Fruit fly (Drosophila melanogaster) whole organism, embryonic: ENCODE data around the gene Dus1.

ENCODE experiments used
- ATbp ChIP-seq: fragments of 200-800 bp; sonication (Bioruptor generic); optimal IDR thresholded peaks from 2 replicates; lab custom pipeline; 2017; ENCODE audit warnings: missing biosample characterization, mild to moderate bottlenecking, missing genetic modification characterization, missing genetic modification reagents
- Atf-2 ChIP-seq: fragments of 200-800 bp; sonication (Bioruptor generic); optimal IDR thresholded peaks from 2 replicates; lab custom pipeline; 2016; ENCODE audit warnings: missing biosample characterization, missing genetic modification characterization
- Awh ChIP-seq: fragments of 200-800 bp; sonication (Bioruptor generic); IDR thresholded peaks from 2 replicates; pipeline ENCODE4, ENCODE4 v1.3.6; 2022; ENCODE audit warnings: missing biosample characterization, missing genetic modification characterization
- B-H1 ChIP-seq: fragments of 200-800 bp; sonication (Bioruptor generic); IDR thresholded peaks from 3 replicates; pipeline ENCODE4 v1.3.6; 2022; ENCODE audit warnings: missing biosample characterization, missing genetic modification characterization
- CG10274 ChIP-seq: fragments of 200-800 bp; sonication (Bioruptor generic); optimal IDR thresholded peaks from 3 replicates; lab custom pipeline; 2017; ENCODE audit warnings: missing biosample characterization, mild to moderate bottlenecking, missing genetic modification characterization
- CG10431 ChIP-seq: fragments of 200-800 bp; sonication (Bioruptor generic); optimal IDR thresholded peaks from 3 replicates; lab custom pipeline; 2018; ENCODE audit warnings: missing biosample characterization, mild to moderate bottlenecking, missing genetic modification characterization
- CG10543 ChIP-seq: fragments of 200-800 bp; sonication (Bioruptor generic); optimal IDR thresholded peaks from 3 replicates; lab custom pipeline; 2017; ENCODE audit warnings: missing biosample characterization, mild to moderate bottlenecking, missing genetic modification characterization, moderate library complexity
- CG10565 ChIP-seq: fragments of 200-800 bp; sonication (Bioruptor generic); optimal IDR thresholded peaks from 3 replicates; lab custom pipeline; 2016; ENCODE audit warnings: missing biosample characterization, mild to moderate bottlenecking, missing genetic modification characterization
- CG11085 ChIP-seq: fragments of 200-800 bp; sonication (Bioruptor generic); IDR thresholded peaks from 2 replicates; pipeline ENCODE4 v1.3.6; 2022; ENCODE audit warnings: missing biosample characterization, missing genetic modification characterization
- CG11247 ChIP-seq: fragments of 200-800 bp; sonication (Bioruptor generic); IDR thresholded peaks from 2 replicates; pipeline ENCODE4 v1.3.6; 2022; ENCODE audit warnings: missing biosample characterization, missing genetic modification characterization
- CG11504 ChIP-seq: fragments of 200-800 bp; sonication (Bioruptor generic); optimal IDR thresholded peaks from 3 replicates; lab custom pipeline; 2019; ENCODE audit warnings: missing biosample characterization, mild to moderate bottlenecking, missing genetic modification characterization, moderate library complexity
- CG11695 ChIP-seq: fragments of 200-800 bp; sonication (Bioruptor generic); IDR thresholded peaks from 3 replicates; pipeline ENCODE4 v1.3.6; 2022; ENCODE audit warnings: missing biosample characterization, missing genetic modification characterization
- CG12071 ChIP-seq: fragments of 200-800 bp; sonication (Bioruptor generic); optimal IDR thresholded peaks from 3 replicates; lab custom pipeline; 2018; ENCODE audit warnings: missing biosample characterization, mild to moderate bottlenecking, missing genetic modification characterization
- CG13123 ChIP-seq: fragments of 200-800 bp; sonication (Bioruptor generic); optimal IDR thresholded peaks from 2 replicates; lab custom pipeline; 2016; ENCODE audit warnings: missing biosample characterization, missing genetic modification characterization
- CG15696 ChIP-seq: fragments of 200-800 bp; sonication (Bioruptor generic); optimal IDR thresholded peaks from 2 replicates; lab custom pipeline; 2019; ENCODE audit warnings: missing biosample characterization, mild to moderate bottlenecking, missing genetic modification characterization, moderate library complexity
- CG17568 ChIP-seq: fragments of 200-800 bp; sonication (Bioruptor generic); optimal IDR thresholded peaks from 2 replicates; lab custom pipeline; 2018; ENCODE audit warnings: missing biosample characterization, mild to moderate bottlenecking, missing genetic modification characterization, moderate library complexity
- CG17829 ChIP-seq: fragments of 200-800 bp; optimal IDR thresholded peaks from 2 replicates; lab custom pipeline; 2019; ENCODE audit warnings: missing biosample characterization, mild to moderate bottlenecking, missing genetic modification characterization, moderate library complexity
- CG1832 ChIP-seq: fragments of 200-800 bp; sonication (Bioruptor generic); optimal IDR thresholded peaks from 2 replicates; lab custom pipeline; 2017; ENCODE audit warnings: missing biosample characterization, mild to moderate bottlenecking, missing genetic modification characterization, inconsistent platforms
- CG2116 ChIP-seq: fragments of 200-800 bp; sonication (Bioruptor generic); optimal IDR thresholded peaks from 3 replicates; lab custom pipeline; 2018; ENCODE audit warnings: missing biosample characterization, mild to moderate bottlenecking, missing genetic modification characterization
- CG3407 ChIP-seq: fragments of 200-800 bp; sonication (Bioruptor generic); optimal IDR thresholded peaks from 2 replicates; lab custom pipeline; 2018; ENCODE audit warnings: missing biosample characterization, mild to moderate bottlenecking, missing genetic modification characterization
- CG34422 ChIP-seq: fragments of 200-800 bp; sonication (Bioruptor generic); IDR thresholded peaks from 3 replicates; pipeline ENCODE4 v1.3.6; 2022; ENCODE audit warnings: missing biosample characterization, missing genetic modification characterization
- CG8765 ChIP-seq: fragments of 200-800 bp; sonication (Bioruptor generic); IDR thresholded peaks from 2 replicates; pipeline ENCODE4 v1.3.6; 2022; ENCODE audit warnings: missing biosample characterization, missing genetic modification characterization
- CG8944 ChIP-seq: fragments of 200-800 bp; sonication (Bioruptor generic); optimal IDR thresholded peaks from 3 replicates; lab custom pipeline; 2016; ENCODE audit warnings: missing biosample characterization, missing genetic modification characterization
- Camta ChIP-seq: fragments of 200-800 bp; sonication (Bioruptor generic); optimal IDR thresholded peaks from 2 replicates; lab custom pipeline; 2016; ENCODE audit warnings: missing biosample characterization, missing genetic modification characterization
- Doc3 ChIP-seq: fragments of 200-800 bp; sonication (Bioruptor generic); IDR thresholded peaks from 3 replicates; pipeline ENCODE4 v1.3.6; 2022; ENCODE audit warnings: missing biosample characterization, missing genetic modification characterization; ENCODE audit not compliant: partially characterized antibody
- Ets97D ChIP-seq: fragments of 200-800 bp; sonication (Bioruptor generic); optimal IDR thresholded peaks from 3 replicates; lab custom pipeline; 2016; ENCODE audit warnings: missing biosample characterization, missing genetic modification characterization
- Fer1 ChIP-seq: fragments of 200-800 bp; sonication (Bioruptor generic); optimal IDR thresholded peaks from 2 replicates; lab custom pipeline; 2017; ENCODE audit warnings: missing biosample characterization, mild to moderate bottlenecking, missing genetic modification characterization
- HLHmδ ChIP-seq: fragments of 200-800 bp; sonication (Bioruptor generic); optimal IDR thresholded peaks from 2 replicates; lab custom pipeline; 2018; ENCODE audit warnings: missing biosample characterization, mild to moderate bottlenecking, missing genetic modification characterization, moderate library complexity
- HmgD ChIP-seq: fragments of 200-800 bp; sonication (Bioruptor generic); optimal IDR thresholded peaks from 3 replicates; lab custom pipeline; 2016; ENCODE audit warnings: missing biosample characterization, missing genetic modification characterization
- HmgZ ChIP-seq: fragments of 200-800 bp; sonication (Bioruptor generic); optimal IDR thresholded peaks from 2 replicates; lab custom pipeline; 2018; ENCODE audit warnings: missing biosample characterization, mild to moderate bottlenecking, missing genetic modification characterization
- Hmx ChIP-seq: fragments of 200-800 bp; sonication (Bioruptor generic); optimal IDR thresholded peaks from 2 replicates; lab custom pipeline; 2016; ENCODE audit warnings: missing biosample characterization, missing genetic modification characterization
- MESR4 ChIP-seq: fragments of 200-800 bp; sonication (Bioruptor generic); optimal IDR thresholded peaks from 2 replicates; lab custom pipeline; 2018; ENCODE audit warnings: missing biosample characterization, mild to moderate bottlenecking, missing genetic modification characterization, moderate library complexity
- Optix ChIP-seq: fragments of 200-800 bp; sonication (Bioruptor generic); IDR thresholded peaks from 3 replicates; pipeline ENCODE4 v1.3.6; 2022; ENCODE audit warnings: missing biosample characterization, missing genetic modification characterization
- Trl ChIP-seq, 3 experiments: fragments of >200 bp in 2 of 3; fragments of 200-800 bp in 1 of 3; sonication (Bioruptor generic) in 1 of 3; optimal IDR thresholded peaks; 2 replicates in 1 of 3; 3 replicates in 2 of 3; lab custom pipeline; 2016 to 2017; ENCODE audit warnings: missing biosample characterization in 1 of 3, missing genetic modification characterization in 1 of 3
- abd-A ChIP-seq: fragments of 200-800 bp; sonication (Bioruptor generic); optimal IDR thresholded peaks from 3 replicates; lab custom pipeline; 2019; ENCODE audit warnings: missing biosample characterization, mild to moderate bottlenecking, missing genetic modification characterization, moderate library complexity
- esg ChIP-seq: fragments of 200-800 bp; sonication (Bioruptor generic); conservative IDR thresholded peaks from 2 replicates; pipeline ENCODE4 v1.3.6; 2022; ENCODE audit warnings: missing biosample characterization, missing genetic modification characterization
- fd96Cb ChIP-seq: fragments of 200-800 bp; sonication (Bioruptor generic); optimal IDR thresholded peaks from 2 replicates; lab custom pipeline; 2018; ENCODE audit warnings: missing biosample characterization, mild to moderate bottlenecking, missing genetic modification characterization, moderate library complexity
- mld ChIP-seq: fragments of 200-800 bp; sonication (Bioruptor generic); IDR thresholded peaks from 3 replicates; pipeline ENCODE4 v1.3.6; 2022; ENCODE audit warnings: missing biosample characterization, missing genetic modification characterization; ENCODE audit not compliant: partially characterized antibody
- odd ChIP-seq: fragments of 200-800 bp; sonication (Bioruptor generic); optimal IDR thresholded peaks from 2 replicates; lab custom pipeline; 2017; ENCODE audit warnings: missing biosample characterization, mild to moderate bottlenecking, missing genetic modification characterization
- onecut ChIP-seq: fragments of 200-800 bp; sonication (Bioruptor generic); IDR thresholded peaks from 2 replicates; pipeline ENCODE4 v1.3.6; 2022; ENCODE audit warnings: missing biosample characterization, missing genetic modification characterization
- p53 ChIP-seq: fragments of 200-800 bp; sonication (Bioruptor generic); optimal IDR thresholded peaks from 2 replicates; lab custom pipeline; 2016; ENCODE audit warnings: missing biosample characterization, missing genetic modification characterization
- pum ChIP-seq: fragments of 200-800 bp; sonication (Bioruptor generic); optimal IDR thresholded peaks from 2 replicates; lab custom pipeline; 2016; ENCODE audit warnings: missing biosample characterization, missing genetic modification characterization
- sc ChIP-seq, 3 experiments: fragments of >200 bp in 2 of 3; fragments of 200-800 bp in 1 of 3; sonication (Bioruptor generic) in 1 of 3; optimal IDR thresholded peaks; 2 replicates in 2 of 3; 3 replicates in 1 of 3; lab custom pipeline; 2017; ENCODE audit warnings: mild to moderate bottlenecking in 1 of 3, missing biosample characterization in 1 of 3, missing genetic modification characterization in 1 of 3, missing genetic modification reagents in 1 of 3
- sens-2 ChIP-seq: fragments of 200-800 bp; sonication (Bioruptor generic); IDR thresholded peaks from 2 replicates; pipeline ENCODE4 v1.3.6; 2022; ENCODE audit warnings: missing biosample characterization, missing genetic modification characterization
- so ChIP-seq: fragments of 200-800 bp; sonication (Bioruptor generic); IDR thresholded peaks from 3 replicates; pipeline ENCODE4 v1.3.6; 2022; ENCODE audit warnings: missing biosample characterization, missing genetic modification characterization
- tin ChIP-seq: fragments of 200-800 bp; sonication (Bioruptor generic); optimal IDR thresholded peaks from 3 replicates; lab custom pipeline; 2016; ENCODE audit warnings: missing biosample characterization, missing genetic modification characterization
- vnd ChIP-seq: fragments of 200-800 bp; sonication (Bioruptor generic); IDR thresholded peaks from 3 replicates; pipeline ENCODE4 v1.3.6; 2022; ENCODE audit warnings: missing biosample characterization, missing genetic modification characterization; ENCODE audit not compliant: partially characterized antibody
- zen ChIP-seq: fragments of 200-800 bp; sonication (Bioruptor generic); optimal IDR thresholded peaks from 3 replicates; lab custom pipeline; 2018; ENCODE audit warnings: missing biosample characterization, mild to moderate bottlenecking, missing genetic modification characterization, moderate library complexity

Gene Dus1

dm6 chr2L:294452-295362, 23.2 kb upstream of the Dus1 start, which contains the start of the genes U2af38 and Stip1 (continued):
- no peak for TF ChIP-seq CG10565 (GFP tag; lab: Kevin White, UChicago)
- no peak for TF ChIP-seq HLHmδ (GFP tag; lab: Kevin White, UChicago)
- TF ChIP-seq Atf-2 (GFP tag; lab: Kevin White, UChicago), result no peak
- no peak for TF ChIP-seq CG10274 (GFP tag; lab: Kevin White, UChicago)
- TF ChIP-seq CG10543 (GFP tag; lab: Kevin White, UChicago), result peak; percentile 66
- no peak for TF ChIP-seq Optix
- TF ChIP-seq odd (GFP tag; lab: Kevin White, UChicago), result no peak
- TF ChIP-seq MESR4 (GFP tag; lab: Kevin White, UChicago), result peak; percentile 80
- TF ChIP-seq CG1832 (GFP tag; lab: Kevin White, UChicago), result no peak
- no peak for TF ChIP-seq sc (optimal IDR thresholded peaks at IDR 0.05; lab: Kevin White, UChicago)
- TF ChIP-seq sc (GFP tag; optimal IDR thresholded peaks at IDR 0.05; lab: Kevin White, UChicago), result no peak
- TF ChIP-seq so, result no peak
- TF ChIP-seq CG34422 (GFP tag; lab: Robert Waterston, UW), result peak; percentile 68; the same call in 2 of the 3 replicates
- TF ChIP-seq CG8765 (GFP tag; lab: Robert Waterston, UW), result no peak
- no peak for TF ChIP-seq CG10431 (GFP tag; lab: Kevin White, UChicago)
- no peak for TF ChIP-seq CG11695 (GFP tag; lab: Robert Waterston, UW)
- TF ChIP-seq Fer1 (GFP tag; lab: Kevin White, UChicago), result no peak
- TF ChIP-seq Camta (GFP tag; lab: Kevin White, UChicago), result no peak
- no peak for TF ChIP-seq Awh (GFP tag; lab: Robert Waterston, UW)
- no peak for TF ChIP-seq ATbp (GFP tag; lab: Kevin White, UChicago)
- no peak for TF ChIP-seq CG13123 (GFP tag; lab: Kevin White, UChicago)
- TF ChIP-seq CG2116 (GFP tag; lab: Kevin White, UChicago), result peak; percentile 95
- peak; percentile 31 for TF ChIP-seq tin (GFP tag; lab: Kevin White, UChicago)
- TF ChIP-seq CG8944 (GFP tag; lab: Kevin White, UChicago), result peak; percentile 2
- TF ChIP-seq HmgZ (tag; lab: Kevin White, UChicago), result peak; percentile 29
- TF ChIP-seq zen (tag; lab: Kevin White, UChicago), result no peak
- no peak for TF ChIP-seq CG3407 (GFP tag; lab: Kevin White, UChicago)
- no peak for TF ChIP-seq fd96Cb (tag; lab: Kevin White, UChicago)
- TF ChIP-seq CG11247 (GFP tag; lab: Robert Waterston, UW), result no peak
- no peak for TF ChIP-seq pum (GFP tag; lab: Kevin White, UChicago)
- no peak for TF ChIP-seq sens-2 (GFP tag; lab: Robert Waterston, UW)
- peak; percentile 55 for TF ChIP-seq CG17829
- TF ChIP-seq CG12071 (GFP tag; lab: Kevin White, UChicago), result no peak
- no peak; the same call in 2 of the 3 replicates for TF ChIP-seq mld
- peak; percentile 58; the same call in 1 of the 3 replicates for TF ChIP-seq vnd (GFP tag; lab: Robert Waterston, UW)
- TF ChIP-seq B-H1, result no peak
- peak; percentile 61 for TF ChIP-seq Doc3
- TF ChIP-seq CG15696 (tag; lab: Kevin White, UChicago), result no peak
- TF ChIP-seq onecut, result no peak
- no peak for TF ChIP-seq abd-A
- TF ChIP-seq Ets97D (GFP tag; lab: Kevin White, UChicago), result no peak
- TF ChIP-seq esg (GFP tag; lab: Robert Waterston, UW), result no peak
- TF ChIP-seq Trl (optimal IDR thresholded peaks at IDR 0.05; lab: Kevin White, UChicago), result no peak
- TF ChIP-seq Trl (GFP tag; optimal IDR thresholded peaks at IDR 0.05; lab: Kevin White, UChicago), result no peak
- TF ChIP-seq CG17568 (GFP tag; lab: Kevin White, UChicago), result no peak
- no peak for TF ChIP-seq CG11504 (tag; lab: Kevin White, UChicago)
- TF ChIP-seq p53, result no peak
- TF ChIP-seq HmgD, result no peak
- no peak for TF ChIP-seq CG11085
- no peak for TF ChIP-seq Hmx (GFP tag; lab: Kevin White, UChicago)
